Fruit fly (Drosophila melanogaster) whole organism, embryonic: Measurements from ENCODE around the gene CG18302.

Experiments
- Atf-2 ChIP-seq: fragments of 200-800 bp; sonication (Bioruptor generic); optimal IDR thresholded peaks from 2 replicates; lab custom pipeline; 2016; ENCODE audit warnings: missing biosample characterization, missing genetic modification characterization
- B-H1 ChIP-seq: fragments of 200-800 bp; sonication (Bioruptor generic); IDR thresholded peaks from 3 replicates; pipeline ENCODE4 v1.3.6; 2022; ENCODE audit warnings: missing biosample characterization, missing genetic modification characterization
- CG10147 ChIP-seq: fragments of 200-800 bp; sonication (Bioruptor generic); optimal IDR thresholded peaks from 2 replicates; lab custom pipeline; 2019; ENCODE audit warnings: missing biosample characterization, mild to moderate bottlenecking, missing genetic modification characterization, moderate library complexity
- CG10462 ChIP-seq: fragments of 200-800 bp; sonication (Bioruptor generic); optimal IDR thresholded peaks from 2 replicates; lab custom pipeline; 2016; ENCODE audit warnings: missing biosample characterization, missing genetic modification characterization
- CG10959 ChIP-seq: fragments of 200-800 bp; sonication (Bioruptor generic); IDR thresholded peaks from 2 replicates; pipeline ENCODE4 v1.3.6; 2022; ENCODE audit warnings: missing biosample characterization, missing genetic modification characterization
- CG12071 ChIP-seq: fragments of 200-800 bp; sonication (Bioruptor generic); optimal IDR thresholded peaks from 3 replicates; lab custom pipeline; 2018; ENCODE audit warnings: missing biosample characterization, mild to moderate bottlenecking, missing genetic modification characterization
- CG12769 ChIP-seq: fragments of 200-800 bp; sonication (Bioruptor generic); optimal IDR thresholded peaks from 2 replicates; lab custom pipeline; 2019; ENCODE audit warnings: missing biosample characterization, mild to moderate bottlenecking, missing genetic modification characterization, moderate library complexity
- CG13296 ChIP-seq: fragments of 200-800 bp; sonication (Bioruptor generic); optimal IDR thresholded peaks from 3 replicates; lab custom pipeline; 2018; ENCODE audit warnings: missing biosample characterization, mild to moderate bottlenecking, missing genetic modification characterization
- CG13624 ChIP-seq: fragments of 200-800 bp; sonication (Bioruptor generic); optimal IDR thresholded peaks from 2 replicates; lab custom pipeline; 2016; ENCODE audit warnings: missing biosample characterization, missing genetic modification characterization
- CG14441 ChIP-seq: fragments of 200-800 bp; sonication (Bioruptor generic); IDR thresholded peaks from 2 replicates; pipeline ENCODE4 v1.3.6; 2022; ENCODE audit warnings: missing biosample characterization, missing genetic modification characterization
- CG18599 ChIP-seq: fragments of 200-800 bp; sonication (Bioruptor generic); optimal IDR thresholded peaks from 3 replicates; lab custom pipeline; 2017; ENCODE audit warnings: missing biosample characterization, missing genetic modification characterization, mild to moderate bottlenecking, moderate library complexity, missing genetic modification reagents
- CG31388 ChIP-seq: fragments of 200-800 bp; sonication (Bioruptor generic); optimal IDR thresholded peaks from 2 replicates; lab custom pipeline; 2016; ENCODE audit warnings: missing biosample characterization, missing genetic modification characterization
- CG3163 ChIP-seq: fragments of 200-800 bp; sonication (Bioruptor generic); optimal IDR thresholded peaks from 3 replicates; lab custom pipeline; 2016; ENCODE audit warnings: missing biosample characterization, missing genetic modification characterization
- CG32767 ChIP-seq: fragments of 200-800 bp; sonication (Bioruptor generic); IDR thresholded peaks from 2 replicates; pipeline ENCODE4 v1.3.6; 2022; ENCODE audit warnings: missing biosample characterization, missing genetic modification characterization
- CG34376 ChIP-seq: fragments of 200-800 bp; sonication (Bioruptor generic); optimal IDR thresholded peaks from 2 replicates; lab custom pipeline; 2018; ENCODE audit warnings: missing biosample characterization, mild to moderate bottlenecking, missing genetic modification characterization
- CG5180 ChIP-seq: fragments of 200-800 bp; sonication (Bioruptor generic); optimal IDR thresholded peaks from 3 replicates; lab custom pipeline; 2017; ENCODE audit warnings: missing biosample characterization, missing genetic modification characterization, mild to moderate bottlenecking, moderate library complexity, missing genetic modification reagents
- CG6654 ChIP-seq: fragments of 200-800 bp; sonication (Bioruptor generic); optimal IDR thresholded peaks from 2 replicates; lab custom pipeline; 2017; ENCODE audit warnings: missing biosample characterization, mild to moderate bottlenecking, missing genetic modification characterization
- CG6791 ChIP-seq: fragments of 200-800 bp; sonication (Bioruptor generic); IDR thresholded peaks from 3 replicates; pipeline ENCODE4 v1.3.6; 2022; ENCODE audit warnings: missing biosample characterization, missing genetic modification characterization; ENCODE audit not compliant: partially characterized antibody
- CG7372 ChIP-seq: fragments of 200-800 bp; sonication (Bioruptor generic); IDR thresholded peaks from 2 replicates; pipeline ENCODE4 v1.3.6; 2022; ENCODE audit warnings: missing biosample characterization, missing genetic modification characterization
- Dek ChIP-seq: fragments of 200-800 bp; sonication (Bioruptor generic); optimal IDR thresholded peaks from 3 replicates; lab custom pipeline; 2019; ENCODE audit warnings: missing biosample characterization, mild to moderate bottlenecking, missing genetic modification characterization, moderate library complexity
- Fer1 ChIP-seq: fragments of 200-800 bp; sonication (Bioruptor generic); optimal IDR thresholded peaks from 2 replicates; lab custom pipeline; 2017; ENCODE audit warnings: missing biosample characterization, mild to moderate bottlenecking, missing genetic modification characterization
- Gsc ChIP-seq: fragments of 200-800 bp; sonication (Bioruptor generic); IDR thresholded peaks from 2 replicates; pipeline ENCODE4 v1.3.6; 2022; ENCODE audit warnings: missing biosample characterization, missing genetic modification characterization
- HHEX ChIP-seq: fragments of 200-800 bp; sonication (Bioruptor generic); optimal IDR thresholded peaks from 3 replicates; lab custom pipeline; 2017; ENCODE audit warnings: missing biosample characterization, mild to moderate bottlenecking, missing genetic modification characterization, missing genetic modification reagents
- MESR4 ChIP-seq: fragments of 200-800 bp; sonication (Bioruptor generic); optimal IDR thresholded peaks from 2 replicates; lab custom pipeline; 2018; ENCODE audit warnings: missing biosample characterization, mild to moderate bottlenecking, missing genetic modification characterization, moderate library complexity
- MTF-1 ChIP-seq: fragments of 200-800 bp; sonication (Bioruptor generic); optimal IDR thresholded peaks from 2 replicates; lab custom pipeline; 2018; ENCODE audit warnings: missing biosample characterization, mild to moderate bottlenecking, missing genetic modification characterization, borderline replicate concordance
- Opbp ChIP-seq: fragments of 200-800 bp; sonication (Bioruptor generic); IDR thresholded peaks from 3 replicates; pipeline ENCODE4 v1.3.6; 2022; ENCODE audit warnings: missing biosample characterization, missing genetic modification characterization; ENCODE audit not compliant: partially characterized antibody
- Sox100B ChIP-seq: fragments of 200-800 bp; sonication (Bioruptor generic); optimal IDR thresholded peaks from 3 replicates; lab custom pipeline; 2018; ENCODE audit warnings: missing biosample characterization, mild to moderate bottlenecking, missing genetic modification characterization
- Sox102F ChIP-seq: fragments of 200-800 bp; sonication (Bioruptor generic); optimal IDR thresholded peaks from 2 replicates; lab custom pipeline; 2018; ENCODE audit warnings: missing biosample characterization, mild to moderate bottlenecking, missing genetic modification characterization, moderate library complexity
- bsh ChIP-seq, 2 experiments: fragments of 200-800 bp; sonication (Bioruptor generic); optimal IDR thresholded peaks; 2 replicates each; lab custom pipeline; 2017 to 2018; ENCODE audit warnings: mild to moderate bottlenecking in 2 of 2, missing biosample characterization in 2 of 2, missing genetic modification characterization in 2 of 2, moderate library complexity in 1 of 2
- dati ChIP-seq: fragments of 200-800 bp; sonication (Bioruptor generic); IDR thresholded peaks from 2 replicates; pipeline ENCODE4 v1.3.6; 2022; ENCODE audit warnings: missing biosample characterization, missing genetic modification characterization
- dysf ChIP-seq: fragments of 200-800 bp; sonication (Bioruptor generic); IDR thresholded peaks from 3 replicates; pipeline ENCODE4 v1.3.6; 2022; ENCODE audit warnings: missing biosample characterization, missing genetic modification characterization
- hb ChIP-seq: fragments of 200-800 bp; sonication (Bioruptor generic); IDR thresholded peaks from 3 replicates; pipeline ENCODE4 v1.3.6; 2022; ENCODE audit warnings: missing biosample characterization, missing genetic modification characterization; ENCODE audit not compliant: partially characterized antibody
- hbn ChIP-seq: fragments of 200-800 bp; sonication (Bioruptor generic); IDR thresholded peaks from 2 replicates; pipeline ENCODE4 v1.3.6; 2022; ENCODE audit warnings: missing biosample characterization, missing genetic modification characterization; ENCODE audit not compliant: partially characterized antibody
- hkb ChIP-seq, 2 experiments: fragments of 200-800 bp in 1 of 2; fragments of >200 bp in 1 of 2; sonication (Bioruptor generic) in 1 of 2; IDR thresholded peaks in 1 of 2; optimal IDR thresholded peaks in 1 of 2; 2 replicates each; pipeline versions ENCODE4 v1.3.6 to Lab custom; 2017 to 2022; ENCODE audit warnings: missing biosample characterization in 1 of 2, missing genetic modification characterization in 1 of 2
- lmd ChIP-seq: fragments of 200-800 bp; sonication (Bioruptor generic); IDR thresholded peaks from 2 replicates; pipeline ENCODE4 v1.3.6; 2022; ENCODE audit warnings: missing biosample characterization, missing genetic modification characterization
- mirr ChIP-seq: fragments of 200-800 bp; sonication (Bioruptor generic); optimal IDR thresholded peaks from 3 replicates; lab custom pipeline; 2018; ENCODE audit warnings: missing biosample characterization, mild to moderate bottlenecking, missing genetic modification characterization
- nmo ChIP-seq: fragments of 200-800 bp; sonication (Bioruptor generic); optimal IDR thresholded peaks from 2 replicates; lab custom pipeline; 2018; ENCODE audit warnings: missing biosample characterization, mild to moderate bottlenecking, missing genetic modification characterization, moderate library complexity
- nom ChIP-seq: fragments of 200-800 bp; sonication (Bioruptor generic); optimal IDR thresholded peaks from 2 replicates; lab custom pipeline; 2017; ENCODE audit warnings: missing biosample characterization, missing genetic modification characterization, mild to moderate bottlenecking, moderate library complexity, missing genetic modification reagents
- phol ChIP-seq: fragments of 200-800 bp; sonication (Bioruptor generic); optimal IDR thresholded peaks from 3 replicates; lab custom pipeline; 2018; ENCODE audit warnings: missing biosample characterization, mild to moderate bottlenecking, missing genetic modification characterization, moderate library complexity
- sd ChIP-seq: fragments of 200-800 bp; sonication (Bioruptor generic); optimal IDR thresholded peaks from 3 replicates; lab custom pipeline; 2018; ENCODE audit warnings: missing biosample characterization, mild to moderate bottlenecking, missing genetic modification characterization, moderate library complexity
- stwl ChIP-seq: fragments of 200-800 bp; sonication (Bioruptor generic); optimal IDR thresholded peaks from 3 replicates; lab custom pipeline; 2018; ENCODE audit warnings: missing biosample characterization, mild to moderate bottlenecking, missing genetic modification characterization, moderate library complexity
- tna ChIP-seq: fragments of 200-800 bp; sonication (Bioruptor generic); IDR thresholded peaks from 2 replicates; pipeline ENCODE4 v1.3.6; 2022; ENCODE audit warnings: missing biosample characterization, missing genetic modification characterization; ENCODE audit not compliant: partially characterized antibody
- trem ChIP-seq: fragments of 200-800 bp; optimal IDR thresholded peaks from 3 replicates; lab custom pipeline; 2019; ENCODE audit warnings: missing biosample characterization, mild to moderate bottlenecking, missing genetic modification characterization, moderate library complexity
- tx ChIP-seq: fragments of 200-800 bp; sonication (Bioruptor generic); optimal IDR thresholded peaks from 2 replicates; lab custom pipeline; 2016; ENCODE audit warnings: missing biosample characterization, missing genetic modification characterization
- vfl ChIP-seq: fragments of 200-800 bp; sonication (Bioruptor generic); optimal IDR thresholded peaks from 2 replicates; lab custom pipeline; 2016; ENCODE audit warnings: missing biosample characterization, missing genetic modification characterization
- vvl ChIP-seq: fragments of 200-800 bp; sonication (Bioruptor generic); IDR thresholded peaks from 2 replicates; pipeline ENCODE4 v1.3.6; 2022; ENCODE audit warnings: missing biosample characterization, missing genetic modification characterization
- wek ChIP-seq: fragments of 200-800 bp; sonication (Bioruptor generic); optimal IDR thresholded peaks from 3 replicates; lab custom pipeline; 2018; ENCODE audit warnings: missing biosample characterization, mild to moderate bottlenecking, missing genetic modification characterization, moderate library complexity

Gene CG18302

DNA sequence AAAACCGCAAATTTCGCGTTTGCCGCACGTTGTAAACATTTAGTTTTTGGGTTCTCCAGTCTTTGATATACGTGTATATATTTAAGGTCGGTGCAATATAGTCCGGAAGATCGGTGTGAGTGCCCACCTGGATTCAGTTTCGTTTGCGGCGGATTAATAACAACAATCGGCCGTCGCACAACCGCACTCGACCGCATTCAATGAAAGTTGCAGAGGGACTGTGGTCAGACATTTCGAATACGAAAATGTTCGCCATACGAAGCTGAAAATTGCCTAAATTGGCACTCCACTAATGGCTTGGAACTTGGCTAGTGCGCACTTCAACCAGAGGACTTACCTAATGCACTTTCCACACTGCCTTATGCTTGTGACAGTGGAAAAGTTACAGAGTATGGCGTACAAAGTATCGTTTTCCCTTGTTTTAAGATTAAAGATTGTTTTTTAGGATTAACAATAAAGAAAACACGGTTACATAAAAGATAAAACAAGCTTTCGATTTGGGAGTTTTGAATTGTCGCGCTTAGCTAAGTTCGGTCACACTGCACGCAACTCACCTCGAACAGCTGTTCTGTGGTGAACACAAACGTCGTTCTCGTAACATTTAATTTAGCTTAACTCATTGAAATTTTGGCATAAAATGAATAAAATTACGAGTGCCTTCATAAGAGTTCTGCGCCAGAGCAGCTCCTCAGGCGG lies 27.4 kb upstream of the CG18302 start, which contains the start of the genes Myo31DF and CG6094 (continued):
- peak; percentile 1 for TF ChIP-seq CG18599 (GFP tag; lab: Kevin White, UChicago)
- TF ChIP-seq Fer1 = peak; percentile 39
- peak; percentile 27 for TF ChIP-seq vfl (GFP tag; lab: Kevin White, UChicago)
- TF ChIP-seq B-H1 = no peak; the same call in 2 of the 3 replicates
- TF ChIP-seq sd (tag; lab: Kevin White, UChicago) = peak; percentile 65
- no peak for TF ChIP-seq Atf-2 (GFP tag; lab: Kevin White, UChicago)
- peak; percentile 23 for TF ChIP-seq CG13296 (GFP tag; lab: Kevin White, UChicago)
- TF ChIP-seq vvl (GFP tag; lab: Robert Waterston, UW) = peak; percentile 44
- 0 out of 3 replicates have a peak, but pooled peaks have one; percentile 28 for TF ChIP-seq dysf
- no peak for TF ChIP-seq Sox102F (GFP tag; lab: Kevin White, UChicago)
- peak; percentile 33 for TF ChIP-seq Dek (tag; lab: Kevin White, UChicago)
- TF ChIP-seq stwl (tag; lab: Kevin White, UChicago) = peak; percentile 64
- peak; percentile 1 for TF ChIP-seq MESR4
- peak; percentile 34 for TF ChIP-seq tx (GFP tag; lab: Kevin White, UChicago)
- peak; percentile 80 for TF ChIP-seq trem (tag; lab: Kevin White, UChicago)
- no peak for TF ChIP-seq CG10959
- peak; percentile 66 for TF ChIP-seq Opbp (GFP tag; lab: Robert Waterston, UW)
- TF ChIP-seq wek (GFP tag; lab: Kevin White, UChicago) = peak; percentile 19
- peak; percentile 41 for TF ChIP-seq CG13624 (GFP tag; lab: Kevin White, UChicago)
- TF ChIP-seq CG14441 (GFP tag; lab: Robert Waterston, UW) = 0 out of 2 replicates have a peak, but pooled peaks have one; percentile 34
- TF ChIP-seq CG34376 (GFP tag; lab: Kevin White, UChicago) = peak; percentile 54
- no peak for TF ChIP-seq MTF-1 (GFP tag; lab: Kevin White, UChicago)
- TF ChIP-seq CG6654 (GFP tag; lab: Kevin White, UChicago) = peak; percentile 96
- no peak for TF ChIP-seq dati (GFP tag; lab: Robert Waterston, UW)
- no peak for TF ChIP-seq bsh (GFP tag; optimal IDR thresholded peaks at IDR 0.05; lab: Kevin White, UChicago)
- no peak for TF ChIP-seq hb (GFP tag; lab: Robert Waterston, UW)
- peak; percentile 76 for TF ChIP-seq CG12769
- peak; percentile 84 for TF ChIP-seq phol (tag; lab: Kevin White, UChicago)
- no peak for TF ChIP-seq hbn (GFP tag; lab: Robert Waterston, UW)
- TF ChIP-seq HHEX (GFP tag; lab: Kevin White, UChicago) = peak; percentile 12
- no peak for TF ChIP-seq Sox100B (GFP tag; lab: Kevin White, UChicago)
- peak; percentile 77 for TF ChIP-seq hkb (optimal IDR thresholded peaks at IDR 0.05; lab: Kevin White, UChicago)
- TF ChIP-seq hkb (GFP tag; IDR thresholded peaks at IDR 0.05; lab: Robert Waterston, UW) = peak; percentile 34; the same call in 1 of the 2 replicates
- peak; percentile 57 for TF ChIP-seq nom (GFP tag; lab: Kevin White, UChicago)
- peak; percentile 78 for TF ChIP-seq nmo (GFP tag; lab: Kevin White, UChicago)
- TF ChIP-seq CG32767 (GFP tag; lab: Robert Waterston, UW) = 0 out of 2 replicates have a peak, but pooled peaks have one; percentile 9
- TF ChIP-seq tna (GFP tag; lab: Robert Waterston, UW) = peak; percentile 55; the same call in 1 of the 2 replicates
- peak; percentile 59 for TF ChIP-seq CG3163 (GFP tag; lab: Kevin White, UChicago)
- no peak for TF ChIP-seq CG7372
- TF ChIP-seq CG10462 (GFP tag; lab: Kevin White, UChicago) = no peak
- TF ChIP-seq CG10147 (GFP tag; lab: Kevin White, UChicago) = no peak
- peak; percentile 68; the same call in 2 of the 3 replicates for TF ChIP-seq CG6791 (GFP tag; lab: Robert Waterston, UW)
- peak; percentile 90 for TF ChIP-seq CG5180 (GFP tag; lab: Kevin White, UChicago)
- peak; percentile 32 for TF ChIP-seq mirr
- TF ChIP-seq CG31388 = no peak
- TF ChIP-seq CG12071 (GFP tag; lab: Kevin White, UChicago) = peak; percentile 40
- no peak for TF ChIP-seq Gsc (GFP tag; lab: Robert Waterston, UW)
- peak; percentile 5; the same call in 1 of the 2 replicates for TF ChIP-seq lmd (GFP tag; lab: Robert Waterston, UW)
